Worm (Caenorhabditis elegans): ENCODE data around the gene cutl-24.
A peak's percentile ranks its signal among the peaks of the same experiment; 100 is the strongest.

The cutl-24 gene

DNA sequence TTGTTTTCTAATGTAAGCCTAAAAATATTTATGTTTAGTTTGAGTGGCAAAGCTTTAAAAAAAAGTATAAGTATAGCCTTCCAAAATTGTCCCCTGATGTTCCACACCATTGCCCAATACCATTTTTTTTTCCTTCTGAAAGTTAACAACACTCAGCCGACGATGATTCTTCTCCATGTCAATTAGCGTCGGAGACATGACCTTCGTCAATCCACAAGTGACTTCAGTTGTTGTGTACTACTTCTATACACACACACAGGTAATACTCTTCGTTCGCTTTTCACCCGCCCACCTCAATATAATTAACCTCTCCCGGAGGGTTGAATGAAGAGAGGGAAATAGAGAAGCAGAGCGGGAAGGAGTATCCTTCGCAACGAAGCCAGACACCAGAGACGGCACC, at the start of gene cutl-24:
Gene cutl-24 (plus strand): TSS at position 301 of the 400 bp plus-strand sequence.
- TF ChIP-seq ref-1 (GFP tag; conservative IDR thresholded peaks at IDR 0.05) (no peak), ztf-23 (GFP tag; IDR thresholded peaks at IDR 0.05) (no peak), T22C8.4 (GFP tag; IDR thresholded peaks at IDR 0.05) (no peak)

DNA sequence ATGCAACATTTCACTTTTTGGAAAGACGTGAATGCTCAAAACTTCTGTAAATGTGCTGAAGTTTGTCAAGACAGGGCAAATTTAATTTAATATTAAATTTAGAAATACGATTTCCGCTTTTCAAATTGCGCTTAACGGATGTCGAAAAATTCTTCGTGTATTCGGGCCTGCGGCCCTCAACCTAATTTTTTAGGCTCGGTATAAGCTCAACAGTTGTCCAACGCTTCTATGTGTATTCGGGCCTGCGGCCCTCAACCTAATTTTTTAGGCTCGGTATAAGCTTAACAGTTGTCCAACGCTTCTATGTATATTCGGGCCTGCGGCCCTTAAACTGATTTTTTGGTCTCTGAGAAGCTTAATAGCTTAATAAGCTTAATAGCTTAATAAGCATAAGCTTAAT, 46.1 kb upstream of the cutl-24 start:
- TF ChIP-seq med-1 (GFP tag; optimal IDR thresholded peaks at IDR 0.05; ENCODE audit: insufficient read depth) (no peak), tab-1 (GFP tag; IDR thresholded peaks at IDR 0.05) (no peak), ztf-23 (GFP tag; IDR thresholded peaks at IDR 0.05) (no peak), ztf-29 (GFP tag; IDR thresholded peaks at IDR 0.05) (no peak), flt-1 (GFP tag; IDR thresholded peaks at IDR 0.05) (no peak), ref-1 (GFP tag; conservative IDR thresholded peaks at IDR 0.05) (no peak), cog-1 (tag; optimal IDR thresholded peaks at IDR 0.05) (no peak)

- TF ChIP-seq flt-1 (GFP tag; IDR thresholded peaks at IDR 0.05) (no peak), ztf-23 (GFP tag; IDR thresholded peaks at IDR 0.05) (no peak), med-1 (GFP tag; optimal IDR thresholded peaks at IDR 0.05; ENCODE audit: insufficient read depth) (no peak), ref-1 (GFP tag; conservative IDR thresholded peaks at IDR 0.05) (no peak), cog-1 (tag; optimal IDR thresholded peaks at IDR 0.05) (no peak), klf-2 (GFP tag; conservative IDR thresholded peaks at IDR 0.05) (no peak), ztf-29 (GFP tag; IDR thresholded peaks at IDR 0.05) (no peak), tab-1 (GFP tag; IDR thresholded peaks at IDR 0.05) (no peak), T22C8.4 (GFP tag; IDR thresholded peaks at IDR 0.05) (no peak)
Measured at ce11 chrIV:119792-120191, 45.1 kb upstream of the cutl-24 start.

DNA sequence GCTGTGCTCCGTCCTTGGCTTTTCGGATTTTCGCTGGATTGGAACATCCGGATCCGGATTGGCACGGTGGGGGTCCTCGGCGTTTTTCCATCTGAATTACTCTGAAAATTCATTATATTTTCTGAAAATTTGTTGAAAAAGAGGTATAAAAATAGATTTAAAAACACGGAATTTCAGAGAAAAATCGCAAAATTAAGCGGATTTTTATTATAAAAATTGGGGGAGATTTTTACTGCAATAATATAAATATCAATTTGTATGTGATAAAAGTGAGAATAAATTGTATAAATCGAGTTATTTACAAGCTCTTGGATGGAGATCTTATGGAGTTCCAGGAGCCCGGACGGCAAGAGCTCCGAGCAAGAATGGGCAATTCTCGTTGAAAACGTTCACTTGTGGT, 43.3 kb upstream of the cutl-24 start, which contains the start of gene tut-1:
Gene tut-1 (minus strand): TSS at position 101 of the 400 bp plus-strand sequence.
- TF ChIP-seq med-1 (GFP tag; optimal IDR thresholded peaks at IDR 0.05; ENCODE audit: insufficient read depth) (no peak), T22C8.4 (GFP tag; IDR thresholded peaks at IDR 0.05) (no peak), flt-1 (GFP tag; IDR thresholded peaks at IDR 0.05) (no peak), cog-1 (tag; optimal IDR thresholded peaks at IDR 0.05) (no peak), klf-2 (GFP tag; conservative IDR thresholded peaks at IDR 0.05) (no peak), ztf-29 (GFP tag; IDR thresholded peaks at IDR 0.05) (no peak), tab-1 (GFP tag; IDR thresholded peaks at IDR 0.05) (no peak)

DNA sequence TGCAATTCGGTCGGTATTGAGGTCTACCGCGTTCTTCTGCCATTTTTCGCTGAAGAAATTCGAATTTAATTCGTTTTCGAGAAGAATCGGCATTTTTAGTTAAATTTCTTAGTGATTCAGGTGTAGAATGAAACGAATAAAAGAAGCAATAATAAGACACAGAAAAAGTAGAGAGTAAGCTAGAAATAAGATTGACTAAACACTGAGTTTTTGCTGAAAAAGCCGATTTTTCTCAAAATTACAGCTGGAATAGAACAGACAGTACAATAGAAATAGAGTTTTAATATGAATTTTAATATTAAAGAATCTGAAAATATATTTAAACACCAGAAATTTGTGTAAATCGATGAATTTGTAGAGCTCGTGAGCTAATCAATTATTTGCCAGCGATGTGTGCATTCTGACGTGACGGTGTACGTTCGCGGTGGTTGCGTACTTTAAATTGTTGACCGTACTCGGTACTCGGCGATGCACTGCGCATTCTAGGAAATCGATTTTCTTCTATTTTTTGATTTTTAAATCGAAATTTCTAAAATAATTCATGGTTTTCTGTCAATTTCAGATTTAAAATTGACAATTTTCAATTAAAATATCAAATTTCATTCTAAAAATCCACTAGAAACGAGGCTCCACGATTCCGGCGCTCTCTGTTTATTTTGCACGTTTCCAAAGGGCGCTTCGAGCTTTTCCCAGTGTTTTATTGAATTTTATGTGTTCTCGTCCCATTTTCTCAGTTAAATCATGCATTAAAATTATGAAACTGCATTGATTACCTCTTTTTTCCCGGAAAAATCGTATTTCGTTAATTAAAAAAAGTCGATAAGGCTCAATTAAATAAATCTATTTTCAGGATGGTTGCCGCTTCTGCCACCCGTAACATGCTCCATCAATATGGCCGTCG, 38.7 kb upstream of the cutl-24 start, which contains the start of the genes grld-1 and cox-6C:
Gene grld-1 (minus strand): TSS at position 51 of the 901 bp plus-strand sequence.
Gene cox-6C (plus strand): TSS at position 851 of the 901 bp plus-strand sequence.
- TF ChIP-seq ztf-23 (GFP tag; IDR thresholded peaks at IDR 0.05) (no peak), T22C8.4 (GFP tag; IDR thresholded peaks at IDR 0.05) (peak; percentile 60), tab-1 (GFP tag; IDR thresholded peaks at IDR 0.05) (no peak), cog-1 (tag; optimal IDR thresholded peaks at IDR 0.05) (peak; percentile 32), ztf-29 (GFP tag; IDR thresholded peaks at IDR 0.05) (no peak), klf-2 (GFP tag; conservative IDR thresholded peaks at IDR 0.05) (no peak), ref-1 (GFP tag; conservative IDR thresholded peaks at IDR 0.05) (no peak), flt-1 (GFP tag; IDR thresholded peaks at IDR 0.05) (0 out of 2 replicates have a peak, but pooled peaks have one; percentile 3)

ce11 chrIV:128525-128924, 36.4 kb upstream of the cutl-24 start:
- TF ChIP-seq T22C8.4 (GFP tag; IDR thresholded peaks at IDR 0.05) (no peak), cog-1 (tag; optimal IDR thresholded peaks at IDR 0.05) (no peak), flt-1 (GFP tag; IDR thresholded peaks at IDR 0.05) (no peak), ref-1 (GFP tag; conservative IDR thresholded peaks at IDR 0.05) (no peak), klf-2 (GFP tag; conservative IDR thresholded peaks at IDR 0.05) (no peak), ztf-29 (GFP tag; IDR thresholded peaks at IDR 0.05) (no peak), med-1 (GFP tag; optimal IDR thresholded peaks at IDR 0.05; ENCODE audit: insufficient read depth) (no peak), tab-1 (GFP tag; IDR thresholded peaks at IDR 0.05) (no peak), ztf-23 (GFP tag; IDR thresholded peaks at IDR 0.05) (no peak)

DNA sequence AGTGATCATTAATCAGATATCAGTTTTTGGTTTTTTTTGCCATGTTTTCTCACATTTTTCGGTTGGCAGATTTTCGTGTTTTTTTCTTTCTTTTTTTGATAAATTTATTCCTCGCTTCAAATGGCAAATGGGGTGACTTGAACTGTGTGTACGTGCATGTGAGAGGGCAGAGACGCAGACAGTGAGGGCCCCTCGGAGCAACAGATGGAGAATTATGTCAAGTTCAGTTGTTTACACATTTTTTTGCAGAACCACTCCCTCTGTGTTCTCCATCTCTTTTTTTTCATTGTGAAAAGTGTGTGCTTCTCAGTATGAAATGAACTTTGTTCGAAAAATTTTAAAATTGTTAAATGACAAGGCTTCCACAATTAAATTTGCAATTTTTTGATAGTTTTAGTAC, 34.7 kb upstream of the cutl-24 start:
- TF ChIP-seq cog-1 (tag; optimal IDR thresholded peaks at IDR 0.05) (no peak), med-1 (GFP tag; optimal IDR thresholded peaks at IDR 0.05; ENCODE audit: insufficient read depth) (no peak), ztf-23 (GFP tag; IDR thresholded peaks at IDR 0.05) (no peak), flt-1 (GFP tag; IDR thresholded peaks at IDR 0.05) (no peak), ztf-29 (GFP tag; IDR thresholded peaks at IDR 0.05) (no peak), ref-1 (GFP tag; conservative IDR thresholded peaks at IDR 0.05) (no peak), tab-1 (GFP tag; IDR thresholded peaks at IDR 0.05) (no peak), klf-2 (GFP tag; conservative IDR thresholded peaks at IDR 0.05) (no peak), T22C8.4 (GFP tag; IDR thresholded peaks at IDR 0.05) (no peak)

- TF ChIP-seq med-1 (GFP tag; optimal IDR thresholded peaks at IDR 0.05; ENCODE audit: insufficient read depth) = no peak
- TF ChIP-seq tab-1 (GFP tag; IDR thresholded peaks at IDR 0.05) = no peak
- TF ChIP-seq ztf-23 (GFP tag; IDR thresholded peaks at IDR 0.05) = no peak
- TF ChIP-seq ztf-29 (GFP tag; IDR thresholded peaks at IDR 0.05) = no peak
Measured at ce11 chrIV:132095-132494, 32.8 kb upstream of the cutl-24 start, which contains the start of gene daf-1. Gene daf-1, plus strand, starts transcription at chrIV:132416.

DNA sequence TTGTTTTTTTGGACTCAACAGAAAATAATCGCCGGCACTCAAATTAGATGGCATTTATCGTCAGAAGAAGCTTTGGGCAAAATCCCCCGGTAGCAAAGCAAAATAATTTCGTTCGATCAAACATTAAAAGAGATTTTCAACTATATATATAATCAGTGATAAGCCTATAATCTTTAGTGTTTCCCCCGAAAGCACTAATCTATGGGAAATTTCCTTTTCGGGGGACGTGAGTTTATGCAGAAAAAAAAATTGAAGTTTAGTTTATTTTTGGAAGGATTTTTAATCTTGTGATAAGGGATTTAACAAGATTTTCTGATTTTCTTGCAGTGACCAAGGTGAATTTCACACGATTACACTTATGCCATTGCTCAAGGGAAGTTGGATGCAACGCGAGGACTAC, 30.9 kb upstream of the cutl-24 start:
- TF ChIP-seq flt-1 (GFP tag; IDR thresholded peaks at IDR 0.05) = no peak
- TF ChIP-seq cog-1 (tag; optimal IDR thresholded peaks at IDR 0.05) = no peak
- no peak for TF ChIP-seq ztf-29 (GFP tag; IDR thresholded peaks at IDR 0.05)
- no peak for TF ChIP-seq ref-1 (GFP tag; conservative IDR thresholded peaks at IDR 0.05)

DNA sequence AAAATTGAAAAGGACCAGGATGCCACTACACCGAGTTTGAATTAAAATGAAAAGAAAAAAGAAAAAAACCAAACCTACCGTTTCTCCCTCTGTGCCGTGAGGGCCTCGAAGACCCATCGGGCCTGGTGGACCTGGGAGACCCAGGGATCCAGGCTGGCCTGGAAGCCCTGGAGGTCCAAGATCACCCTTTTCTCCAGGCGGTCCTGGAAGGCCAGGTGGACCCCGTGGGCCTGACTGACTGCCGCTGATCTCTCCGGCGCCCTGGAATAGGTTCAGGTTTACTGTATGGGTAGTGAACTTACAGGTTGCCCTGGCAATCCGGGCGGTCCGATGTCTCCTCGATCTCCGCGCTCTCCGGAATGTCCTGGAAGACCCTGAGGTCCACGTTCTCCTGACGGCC, 25.2 kb upstream of the cutl-24 start:
- TF ChIP-seq cog-1 (tag; optimal IDR thresholded peaks at IDR 0.05) (no peak), ztf-29 (GFP tag; IDR thresholded peaks at IDR 0.05) (no peak), T22C8.4 (GFP tag; IDR thresholded peaks at IDR 0.05) (no peak), ztf-23 (GFP tag; IDR thresholded peaks at IDR 0.05) (no peak), ref-1 (GFP tag; conservative IDR thresholded peaks at IDR 0.05) (no peak), tab-1 (GFP tag; IDR thresholded peaks at IDR 0.05) (no peak), flt-1 (GFP tag; IDR thresholded peaks at IDR 0.05) (no peak), klf-2 (GFP tag; conservative IDR thresholded peaks at IDR 0.05) (no peak)

Measured in whole organism, midembryonic.